Worm (Caenorhabditis elegans) whole organism, L3 larva: ENCODE data around the gene R09H10.7.

Source experiments
- ZK546.5 ChIP-seq: sonication (generic microtip); optimal IDR thresholded peaks from 2 replicates; lab custom pipeline; 2017; ENCODE audit warnings: missing biosample characterization, missing genetic modification characterization
- daf-12 ChIP-seq: fragments of 150-350 bp; optimal IDR thresholded peaks from 2 replicates; lab custom pipeline; 2014; ENCODE audit warnings: missing biosample characterization, missing genetic modification reagents, missing genetic modification characterization
- elt-2 ChIP-seq: sonication (generic microtip); optimal IDR thresholded peaks from 2 replicates; lab custom pipeline; 2016; ENCODE audit warnings: missing genetic modification reagents, mild to moderate bottlenecking, missing genetic modification characterization, missing compliant biosample characterization
- lin-15B ChIP-seq: fragments of 150-350 bp; optimal IDR thresholded peaks from 2 replicates; lab custom pipeline; 2014; ENCODE audit warnings: missing biosample characterization, missing genetic modification characterization
- lsy-12 ChIP-seq: sonication (generic microtip); optimal IDR thresholded peaks from 2 replicates; lab custom pipeline; 2016; ENCODE audit warnings: mild to moderate bottlenecking, missing genetic modification characterization, missing compliant biosample characterization
- nhr-28 ChIP-seq: fragments of 150-350 bp; optimal IDR thresholded peaks from 2 replicates; lab custom pipeline; 2014; ENCODE audit warnings: missing biosample characterization, missing genetic modification characterization
- nhr-76 ChIP-seq: fragments of 150-350 bp; sonication (generic microtip); optimal IDR thresholded peaks from 5 replicates; lab custom pipeline; 2014; ENCODE audit warnings: missing biosample characterization, missing genetic modification characterization
- nhr-77 ChIP-seq: fragments of 150-350 bp; optimal IDR thresholded peaks from 2 replicates; lab custom pipeline; 2014; ENCODE audit warnings: missing biosample characterization, missing genetic modification characterization
- pha-4 ChIP-seq: fragments of 150-350 bp; optimal IDR thresholded peaks from 2 replicates; lab custom pipeline; 2014; ENCODE audit warnings: missing biosample characterization, missing genetic modification reagents, missing genetic modification characterization
- skn-1 ChIP-seq: fragments of 150-350 bp; optimal IDR thresholded peaks from 2 replicates; lab custom pipeline; 2014; ENCODE audit warnings: missing biosample characterization, missing genetic modification characterization
- ztf-11 ChIP-seq: fragments of 150-350 bp; optimal IDR thresholded peaks from 2 replicates; lab custom pipeline; 2014; ENCODE audit warnings: missing biosample characterization, missing genetic modification characterization
- ztf-4 ChIP-seq: fragments of 150-350 bp; optimal IDR thresholded peaks from 2 replicates; lab custom pipeline; 2014; ENCODE audit warnings: missing biosample characterization, missing genetic modification characterization

DNA sequence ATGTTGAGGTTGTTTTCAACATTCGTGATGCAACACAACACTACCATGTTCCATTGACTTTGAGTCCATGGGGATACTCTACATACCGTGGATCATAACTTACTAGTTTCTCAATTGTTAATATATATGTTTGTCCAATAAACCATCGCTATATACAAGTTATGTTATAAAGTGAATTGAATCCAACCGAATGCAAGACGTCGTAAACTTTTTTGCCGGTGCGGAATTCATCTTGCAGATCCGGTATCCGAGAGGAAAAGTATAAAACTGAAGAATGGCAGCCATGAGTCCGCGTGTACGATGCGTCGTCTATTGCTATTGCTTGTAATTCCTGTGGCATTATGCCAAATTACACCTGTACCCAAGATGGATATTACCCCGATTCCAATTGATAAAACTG, 12.6 kb upstream of the R09H10.7 start, which contains the start of gene R09H10.6:
- TF ChIP-seq ztf-4 (tag; lab: Kevin White, UChicago) (no peak), daf-12 (tag; lab: Kevin White, UChicago) (no peak), lsy-12 (tag; lab: Kevin White, UChicago) (no peak), elt-2 (tag; lab: Kevin White, UChicago) (no peak), pha-4 (tag; lab: Kevin White, UChicago) (no peak), nhr-28 (tag; lab: Kevin White, UChicago) (no peak), skn-1 (no peak), ztf-11 (tag; lab: Kevin White, UChicago) (no peak), ZK546.5 (no peak), nhr-76 (tag; lab: Kevin White, UChicago) (no peak), lin-15B (no peak), nhr-77 (tag; lab: Kevin White, UChicago) (no peak)
